Worm (Caenorhabditis elegans): Measurements from ENCODE around the gene str-85.

str-85 gene

DNA sequence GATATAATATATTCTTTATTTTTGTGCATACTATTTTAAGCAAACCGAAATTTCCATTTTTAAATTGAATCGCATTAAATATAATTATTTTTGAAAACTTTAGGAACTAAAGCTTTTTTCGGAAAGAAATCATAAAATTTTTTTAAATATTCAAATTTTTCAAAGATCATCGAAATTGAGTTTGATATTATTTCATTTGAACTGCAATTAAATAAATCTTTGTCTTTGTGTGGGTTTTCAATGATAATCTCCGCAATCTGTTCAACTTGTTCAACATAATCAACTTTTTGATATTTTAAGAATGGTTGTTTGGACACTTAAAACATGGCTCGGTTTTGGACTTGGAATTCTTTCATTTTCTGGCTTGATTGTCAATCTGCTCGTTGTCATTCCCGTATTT, 23.5 kb upstream of the str-85 start, which contains the start of gene srx-2:
Gene srx-2 (plus strand): TSS at position 301 of the 400 bp plus-strand sequence.
- no peak for TF ChIP-seq C38D4.7 (GFP tag; optimal IDR thresholded peaks at IDR 0.05)
- no peak for TF ChIP-seq nfya-1 (tag; optimal IDR thresholded peaks at IDR 0.05)
- no peak for TF ChIP-seq elt-4 (tag; optimal IDR thresholded peaks at IDR 0.05)
- TF ChIP-seq ceh-45 (GFP tag; IDR thresholded peaks at IDR 0.05): no peak
- no peak for TF ChIP-seq K02D7.2 (tag; optimal IDR thresholded peaks at IDR 0.05)
- TF ChIP-seq fkh-6 (tag; optimal IDR thresholded peaks at IDR 0.05): no peak
- TF ChIP-seq ceh-48 (tag; optimal IDR thresholded peaks at IDR 0.05): no peak
- no peak for TF ChIP-seq ama-1 (optimal IDR thresholded peaks at IDR 0.05)
- TF ChIP-seq pha-2 (tag; optimal IDR thresholded peaks at IDR 0.05): no peak
- TF ChIP-seq T23F11.4 (GFP tag; optimal IDR thresholded peaks at IDR 0.05): no peak
- no peak for TF ChIP-seq npax-4 (tag; optimal IDR thresholded peaks at IDR 0.05)
- no peak for TF ChIP-seq ceh-22 (tag; optimal IDR thresholded peaks at IDR 0.05)
- TF ChIP-seq unc-86 (tag; optimal IDR thresholded peaks at IDR 0.05): no peak
- no peak for TF ChIP-seq sdc-2 (tag; optimal IDR thresholded peaks at IDR 0.05)
- no peak for TF ChIP-seq Y22D7AL.16 (tag; optimal IDR thresholded peaks at IDR 0.05)
- no peak for TF ChIP-seq unc-42 (tag; optimal IDR thresholded peaks at IDR 0.05)

- TF ChIP-seq ceh-45 (GFP tag; IDR thresholded peaks at IDR 0.05): no peak
- TF ChIP-seq pat-9 (tag; optimal IDR thresholded peaks at IDR 0.05): no peak
- TF ChIP-seq ceh-24 (tag; optimal IDR thresholded peaks at IDR 0.05): no peak
- no peak for TF ChIP-seq odd-2 (tag; optimal IDR thresholded peaks at IDR 0.05)
- no peak for TF ChIP-seq T23F11.4 (GFP tag; optimal IDR thresholded peaks at IDR 0.05)
- no peak for TF ChIP-seq che-1 (tag; optimal IDR thresholded peaks at IDR 0.05)
- no peak for TF ChIP-seq fax-1 (tag; optimal IDR thresholded peaks at IDR 0.05)
Measured at ce11 chrV:9005243-9005642, 19.6 kb upstream of the str-85 start, which contains the start of gene srx-3. Gene srx-3 (plus strand): TSS chrV:9005543.

ce11 chrV:9003291-9003690, 17.7 kb upstream of the str-85 start, which contains the start of gene srx-1:
Gene srx-1 (plus strand): TSS chrV:9003672.
- TF ChIP-seq syd-9 (tag; optimal IDR thresholded peaks at IDR 0.05) (no peak), F13H6.1 (tag; optimal IDR thresholded peaks at IDR 0.05) (no peak)

DNA sequence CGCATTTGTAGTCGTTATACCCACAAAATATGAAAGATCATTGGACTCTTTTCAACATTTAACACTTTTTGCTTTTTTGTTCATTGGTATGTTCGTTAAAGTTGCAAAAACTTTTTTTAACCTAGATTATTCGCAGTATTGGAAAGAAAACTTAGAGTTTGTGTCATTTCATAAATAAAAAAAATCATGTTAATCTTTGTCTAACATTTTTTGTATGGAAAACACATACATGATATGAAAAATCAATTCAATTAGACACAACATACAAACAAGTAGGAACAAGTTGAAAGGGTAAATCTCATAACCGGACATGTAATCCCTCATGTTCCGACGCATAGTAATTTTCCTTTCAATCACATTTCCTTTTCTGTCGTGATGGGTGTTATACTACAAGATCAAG, 15.5 kb upstream of the str-85 start, which contains the start of gene F59E11.2:
Gene F59E11.2 (plus strand): TSS at position 301 of the 400 bp plus-strand sequence.
- no peak for TF ChIP-seq ttx-3 (tag; optimal IDR thresholded peaks at IDR 0.05)
- TF ChIP-seq nfya-1 (tag; optimal IDR thresholded peaks at IDR 0.05): no peak
- TF ChIP-seq gmeb-2 (tag; optimal IDR thresholded peaks at IDR 0.05): no peak
- no peak for TF ChIP-seq fkh-10 (GFP tag; optimal IDR thresholded peaks at IDR 0.05)
- TF ChIP-seq ztf-16 (tag; optimal IDR thresholded peaks at IDR 0.05): no peak
- no peak for TF ChIP-seq ceh-18 (tag; optimal IDR thresholded peaks at IDR 0.05)
- no peak for TF ChIP-seq che-1 (tag; optimal IDR thresholded peaks at IDR 0.05)
- no peak for TF ChIP-seq rnt-1 (tag; optimal IDR thresholded peaks at IDR 0.05)

ce11 chrV:8994801-8995200, 9.2 kb upstream of the str-85 start, which contains the start of gene F59E11.5:
Gene F59E11.5 (plus strand): TSS chrV:8995101.
- no peak for TF ChIP-seq ceh-2 (tag; optimal IDR thresholded peaks at IDR 0.05)
- no peak for TF ChIP-seq tbx-2 (tag; optimal IDR thresholded peaks at IDR 0.05)
- TF ChIP-seq hlh-15 (tag; optimal IDR thresholded peaks at IDR 0.05): no peak
- no peak for TF ChIP-seq dve-1 (tag; optimal IDR thresholded peaks at IDR 0.05)
- no peak for TF ChIP-seq pax-1 (tag; optimal IDR thresholded peaks at IDR 0.05)
- TF ChIP-seq lim-6 (tag; optimal IDR thresholded peaks at IDR 0.05): no peak
- TF ChIP-seq zip-5 (tag; optimal IDR thresholded peaks at IDR 0.05): no peak
- no peak for TF ChIP-seq C38D4.7 (GFP tag; optimal IDR thresholded peaks at IDR 0.05)
- no peak for TF ChIP-seq lin-11 (tag; optimal IDR thresholded peaks at IDR 0.05)
- TF ChIP-seq fkh-10 (GFP tag; optimal IDR thresholded peaks at IDR 0.05): no peak

Measured in whole organism, late embryonic.